Worm (Caenorhabditis elegans): ENCODE measurements around the gene fbxa-189.

DNA sequence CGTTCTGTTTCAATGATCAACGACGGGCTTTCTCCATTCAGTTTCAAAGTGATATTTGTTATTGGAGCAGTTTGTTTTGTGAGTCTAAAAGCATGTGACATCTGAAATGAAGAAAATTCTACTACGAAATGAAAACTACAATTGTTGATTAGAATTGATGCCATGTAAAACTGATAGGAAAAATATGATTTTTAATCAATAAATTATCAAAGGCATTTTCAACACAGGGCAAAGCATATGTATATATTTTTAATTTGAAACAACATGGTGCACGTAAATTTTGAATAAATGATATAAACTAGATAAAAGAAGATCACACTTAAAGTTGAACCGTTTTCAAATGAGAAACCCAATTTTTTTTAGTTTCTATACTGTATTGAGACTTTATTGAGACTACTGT, 43.6 kb upstream of the fbxa-189 start, which contains the start of gene K10G4.5:
- no peak for TF ChIP-seq unc-120 (tag; optimal IDR thresholded peaks at IDR 0.05; ENCODE audit: poor library complexity, severe bottlenecking)
- no peak for TF ChIP-seq nhr-237 (tag; optimal IDR thresholded peaks at IDR 0.05)
- no peak for TF ChIP-seq nhr-28 (tag; optimal IDR thresholded peaks at IDR 0.05)
- no peak for TF ChIP-seq nhr-76 (tag; optimal IDR thresholded peaks at IDR 0.05)
- no peak for TF ChIP-seq drap-1 (GFP tag; optimal IDR thresholded peaks at IDR 0.05)
- no peak for TF ChIP-seq ham-2 (GFP tag; optimal IDR thresholded peaks at IDR 0.05)
- TF ChIP-seq pha-4 (tag; optimal IDR thresholded peaks at IDR 0.05), result no peak
- no peak for TF ChIP-seq mls-2 (tag; optimal IDR thresholded peaks at IDR 0.05)
- TF ChIP-seq lsy-2 (tag; optimal IDR thresholded peaks at IDR 0.05), result no peak
